Fruit fly (Drosophila melanogaster): ENCODE results near the gene GstT3.
A peak's percentile ranks its signal among the peaks of the same experiment; 100 is the strongest.

GstT3 gene

dm6 chrX:20429482-20430204 is 37.6 kb upstream of the GstT3 start, which contains the start of the genes CG11710 and mal (continued):
- TF ChIP-seq Fer1 (GFP tag; optimal IDR thresholded peaks at IDR 0.05): peak; percentile 88
- TF ChIP-seq chm (GFP tag; IDR thresholded peaks at IDR 0.05): no peak
- no peak for TF ChIP-seq Mes4 (GFP tag; optimal IDR thresholded peaks at IDR 0.05)
- peak; percentile 44 for TF ChIP-seq Side (GFP tag; optimal IDR thresholded peaks at IDR 0.05)
- no peak for TF ChIP-seq zen2 (GFP tag; IDR thresholded peaks at IDR 0.05; ENCODE audit: partially characterized antibody)
- TF ChIP-seq CG8924 (tag; optimal IDR thresholded peaks at IDR 0.05): peak; percentile 82
- no peak for TF ChIP-seq CG17912 (GFP tag; optimal IDR thresholded peaks at IDR 0.05)
- TF ChIP-seq danr (GFP tag; IDR thresholded peaks at IDR 0.05): peak; percentile 44; the same call in 1 of the 2 replicates
- peak; percentile 49 for TF ChIP-seq CG34376 (GFP tag; optimal IDR thresholded peaks at IDR 0.05)
- no peak for TF ChIP-seq Hr78 (GFP tag; optimal IDR thresholded peaks at IDR 0.05)
- TF ChIP-seq seq (GFP tag; IDR thresholded peaks at IDR 0.05): peak; percentile 76
- TF ChIP-seq cg (GFP tag; optimal IDR thresholded peaks at IDR 0.05): no peak
- peak; percentile 78 for TF ChIP-seq sob (GFP tag; IDR thresholded peaks at IDR 0.05)
- TF ChIP-seq sisA (GFP tag; IDR thresholded peaks at IDR 0.05): peak; percentile 72
- peak; percentile 33 for TF ChIP-seq Nf-YB (GFP tag; optimal IDR thresholded peaks at IDR 0.05)
- peak; percentile 36 for TF ChIP-seq CG2202 (tag; optimal IDR thresholded peaks at IDR 0.05)
- TF ChIP-seq twi (tag; optimal IDR thresholded peaks at IDR 0.05): peak; percentile 61
- TF ChIP-seq Scr (GFP tag; IDR thresholded peaks at IDR 0.05; ENCODE audit: partially characterized antibody): peak; percentile 53
- peak; percentile 50 for TF ChIP-seq Antp (GFP tag; optimal IDR thresholded peaks at IDR 0.05)
- TF ChIP-seq CG10366 (GFP tag; IDR thresholded peaks at IDR 0.05): peak; percentile 50; the same call in 1 of the 2 replicates
- peak; percentile 36 for TF ChIP-seq YL-1 (GFP tag; optimal IDR thresholded peaks at IDR 0.05)
- peak; percentile 46; the same call in 1 of the 2 replicates for TF ChIP-seq sna (GFP tag; IDR thresholded peaks at IDR 0.05; ENCODE audit: partially characterized antibody)
- TF ChIP-seq dysf (GFP tag; IDR thresholded peaks at IDR 0.05): peak; percentile 91
- TF ChIP-seq CG9609 (GFP tag; optimal IDR thresholded peaks at IDR 0.05): peak; percentile 37
- TF ChIP-seq ewg (GFP tag; optimal IDR thresholded peaks at IDR 0.05): peak; percentile 42
- TF ChIP-seq crc (GFP tag; optimal IDR thresholded peaks at IDR 0.05): peak; percentile 50
- TF ChIP-seq Dip3 (GFP tag; optimal IDR thresholded peaks at IDR 0.05): peak; percentile 84
- peak; percentile 65 for TF ChIP-seq Dek (tag; optimal IDR thresholded peaks at IDR 0.05)
- TF ChIP-seq H15 (GFP tag; IDR thresholded peaks at IDR 0.05): peak; percentile 64; the same call in 2 of the 3 replicates
- TF ChIP-seq Deaf1 (tag; optimal IDR thresholded peaks at IDR 0.05): peak; percentile 63
- TF ChIP-seq stwl (tag; optimal IDR thresholded peaks at IDR 0.05): peak; percentile 21
- peak; percentile 80 for TF ChIP-seq esg (GFP tag; conservative IDR thresholded peaks at IDR 0.05)
- peak; percentile 25 for TF ChIP-seq Sry-β (GFP tag; optimal IDR thresholded peaks at IDR 0.05)
- no peak for TF ChIP-seq ac (GFP tag; optimal IDR thresholded peaks at IDR 0.05)
- TF ChIP-seq shn (GFP tag; optimal IDR thresholded peaks at IDR 0.05): peak; percentile 30
- TF ChIP-seq croc (GFP tag; conservative IDR thresholded peaks at IDR 0.05): peak; percentile 77
- peak; percentile 79 for TF ChIP-seq CG6689 (GFP tag; IDR thresholded peaks at IDR 0.05)
- peak; percentile 52 for TF ChIP-seq CG8388 (GFP tag; optimal IDR thresholded peaks at IDR 0.05)
- peak; percentile 40 for TF ChIP-seq Atf-2 (GFP tag; optimal IDR thresholded peaks at IDR 0.05)
- TF ChIP-seq CG12659 (GFP tag; optimal IDR thresholded peaks at IDR 0.05): peak; percentile 82
- TF ChIP-seq ham (GFP tag; IDR thresholded peaks at IDR 0.05): no peak
- TF ChIP-seq Spps (tag; optimal IDR thresholded peaks at IDR 0.05): peak; percentile 52
- peak in 1 of 2 experiments; percentile 7 for TF ChIP-seq insv (GFP tag; optimal IDR thresholded peaks at IDR 0.05)
- peak; percentile 86; the same call in 2 of the 3 replicates for TF ChIP-seq CG11560 (tag; IDR thresholded peaks at IDR 0.05)
- no peak for TF ChIP-seq CG2199 (GFP tag; IDR thresholded peaks at IDR 0.05)
- peak; percentile 73 for TF ChIP-seq cwo (GFP tag; optimal IDR thresholded peaks at IDR 0.05)
- TF ChIP-seq CG13424 (tag; optimal IDR thresholded peaks at IDR 0.05): peak; percentile 88
- peak; percentile 99 for TF ChIP-seq D19A (tag; optimal IDR thresholded peaks at IDR 0.05)
- TF ChIP-seq exex (tag; optimal IDR thresholded peaks at IDR 0.05): peak; percentile 48

Data from whole organism, embryonic.